Worm (Caenorhabditis elegans): Measurements from ENCODE around the gene cya-1.

cya-1 gene

ce11 chrIII:9072704-9073103, 36.4 kb downstream of the cya-1 start:
- TF ChIP-seq ceh-83 (GFP tag; optimal IDR thresholded peaks at IDR 0.05) (no peak), flh-1 (GFP tag; optimal IDR thresholded peaks at IDR 0.05) (no peak), nhr-2 (tag; optimal IDR thresholded peaks at IDR 0.05) (peak; percentile 90), unc-62 (GFP tag; optimal IDR thresholded peaks at IDR 0.05) (peak; percentile 13), nhr-28 (tag; optimal IDR thresholded peaks at IDR 0.05) (no peak)

ce11 chrIII:9071372-9071771, 37.7 kb downstream of the cya-1 start, which contains the start of gene lin-12:
Gene lin-12 (minus strand): TSS chrIII:9071472.
- TF ChIP-seq lsy-2 (tag; optimal IDR thresholded peaks at IDR 0.05) (no peak), elt-3 (tag; optimal IDR thresholded peaks at IDR 0.05) (no peak), mep-1 (tag; optimal IDR thresholded peaks at IDR 0.05) (no peak), drap-1 (GFP tag; optimal IDR thresholded peaks at IDR 0.05) (no peak), nhr-76 (tag; optimal IDR thresholded peaks at IDR 0.05) (no peak), zip-8 (tag; optimal IDR thresholded peaks at IDR 0.05) (no peak), mab-5 (tag; optimal IDR thresholded peaks at IDR 0.05) (no peak), ceh-43 (GFP tag; optimal IDR thresholded peaks at IDR 0.05) (no peak), ham-2 (GFP tag; optimal IDR thresholded peaks at IDR 0.05) (no peak), nhr-237 (tag; optimal IDR thresholded peaks at IDR 0.05) (no peak), bed-3 (GFP tag; optimal IDR thresholded peaks at IDR 0.05) (no peak), sptf-1 (tag; optimal IDR thresholded peaks at IDR 0.05) (no peak)

ce11 chrIII:9069712-9070111, 39.4 kb downstream of the cya-1 start:
- TF ChIP-seq ceh-83 (GFP tag; optimal IDR thresholded peaks at IDR 0.05) = no peak
- no peak for TF ChIP-seq sptf-1 (tag; optimal IDR thresholded peaks at IDR 0.05)
- no peak for TF ChIP-seq nhr-28 (tag; optimal IDR thresholded peaks at IDR 0.05)
- TF ChIP-seq zip-8 (tag; optimal IDR thresholded peaks at IDR 0.05) = no peak
- TF ChIP-seq tbx-8 (GFP tag; optimal IDR thresholded peaks at IDR 0.05) = no peak
- no peak for TF ChIP-seq bed-3 (GFP tag; optimal IDR thresholded peaks at IDR 0.05)
- TF ChIP-seq hlh-1 (tag; optimal IDR thresholded peaks at IDR 0.05) = no peak
- no peak for TF ChIP-seq mls-2 (tag; optimal IDR thresholded peaks at IDR 0.05)
- no peak for TF ChIP-seq unc-62 (GFP tag; optimal IDR thresholded peaks at IDR 0.05)
- TF ChIP-seq ceh-39 (tag; optimal IDR thresholded peaks at IDR 0.05) = no peak
- no peak for TF ChIP-seq mab-5 (tag; optimal IDR thresholded peaks at IDR 0.05)
- no peak for TF ChIP-seq nhr-12 (tag; optimal IDR thresholded peaks at IDR 0.05)
- no peak for TF ChIP-seq elt-3 (tag; optimal IDR thresholded peaks at IDR 0.05)
- no peak for TF ChIP-seq ceh-43 (GFP tag; optimal IDR thresholded peaks at IDR 0.05)
- no peak for TF ChIP-seq ztf-11 (tag; optimal IDR thresholded peaks at IDR 0.05)
- no peak for TF ChIP-seq M03D4.4 (tag; optimal IDR thresholded peaks at IDR 0.05)
- no peak for TF ChIP-seq lin-32 (GFP tag; optimal IDR thresholded peaks at IDR 0.05)

ce11 chrIII:9060267-9060666, 48.8 kb downstream of the cya-1 start:
- TF ChIP-seq nhr-237 (tag; optimal IDR thresholded peaks at IDR 0.05) (no peak), zip-8 (tag; optimal IDR thresholded peaks at IDR 0.05) (no peak), ceh-39 (tag; optimal IDR thresholded peaks at IDR 0.05) (no peak), blmp-1 (tag; optimal IDR thresholded peaks at IDR 0.05) (no peak), ces-1 (GFP tag; optimal IDR thresholded peaks at IDR 0.05) (no peak), mab-5 (tag; optimal IDR thresholded peaks at IDR 0.05) (no peak), unc-120 (tag; optimal IDR thresholded peaks at IDR 0.05; ENCODE audit: poor library complexity, severe bottlenecking) (no peak), M03D4.4 (tag; optimal IDR thresholded peaks at IDR 0.05) (no peak), flh-1 (GFP tag; optimal IDR thresholded peaks at IDR 0.05) (no peak), elt-3 (tag; optimal IDR thresholded peaks at IDR 0.05) (no peak), cnd-1 (tag; optimal IDR thresholded peaks at IDR 0.05) (no peak), sem-2 (GFP tag; optimal IDR thresholded peaks at IDR 0.05) (no peak), unc-62 (GFP tag; optimal IDR thresholded peaks at IDR 0.05) (no peak), lin-13 (tag; optimal IDR thresholded peaks at IDR 0.05) (no peak), snpc-4 (tag; optimal IDR thresholded peaks at IDR 0.05) (no peak), ceh-83 (GFP tag; optimal IDR thresholded peaks at IDR 0.05) (no peak)

- TF ChIP-seq nhr-237 (tag; optimal IDR thresholded peaks at IDR 0.05) = no peak
- TF ChIP-seq ztf-11 (tag; optimal IDR thresholded peaks at IDR 0.05) = no peak
- TF ChIP-seq bed-3 (GFP tag; optimal IDR thresholded peaks at IDR 0.05) = no peak
- TF ChIP-seq mls-2 (tag; optimal IDR thresholded peaks at IDR 0.05) = no peak
- TF ChIP-seq ceh-39 (tag; optimal IDR thresholded peaks at IDR 0.05) = no peak
- no peak for TF ChIP-seq lin-13 (tag; optimal IDR thresholded peaks at IDR 0.05)
- TF ChIP-seq tbx-8 (GFP tag; optimal IDR thresholded peaks at IDR 0.05) = no peak
- TF ChIP-seq blmp-1 (tag; optimal IDR thresholded peaks at IDR 0.05) = no peak
- no peak for TF ChIP-seq drap-1 (GFP tag; optimal IDR thresholded peaks at IDR 0.05)
- no peak for TF ChIP-seq mab-5 (tag; optimal IDR thresholded peaks at IDR 0.05)
- no peak for TF ChIP-seq unc-62 (GFP tag; optimal IDR thresholded peaks at IDR 0.05)
- no peak for TF ChIP-seq sptf-1 (tag; optimal IDR thresholded peaks at IDR 0.05)
Observed at ce11 chrIII:9058959-9059534, 50.0 kb downstream of the cya-1 start, which contains the start of gene gst-1. Gene gst-1 (plus strand): TSS chrIII:9059331.
